Worm (Caenorhabditis elegans) whole organism, L2 larva: ENCODE results near the gene mop-25.1.

ENCODE experiments used
- blmp-1 ChIP-seq: sonication (generic microtip); optimal IDR thresholded peaks from 2 replicates; lab custom pipeline; 2017; ENCODE audit warnings: missing genetic modification characterization, mild to moderate bottlenecking, missing compliant biosample characterization, antibody characterized with exemption, moderate library complexity; ENCODE audit not compliant: insufficient read depth
- fos-1 ChIP-seq: fragments of 150-350 bp; optimal IDR thresholded peaks from 2 replicates; lab custom pipeline; 2014; ENCODE audit warnings: missing biosample characterization, missing genetic modification characterization
- nhr-77 ChIP-seq: fragments of 150-350 bp; optimal IDR thresholded peaks from 2 replicates; lab custom pipeline; 2014; ENCODE audit warnings: missing biosample characterization, missing genetic modification characterization

DNA sequence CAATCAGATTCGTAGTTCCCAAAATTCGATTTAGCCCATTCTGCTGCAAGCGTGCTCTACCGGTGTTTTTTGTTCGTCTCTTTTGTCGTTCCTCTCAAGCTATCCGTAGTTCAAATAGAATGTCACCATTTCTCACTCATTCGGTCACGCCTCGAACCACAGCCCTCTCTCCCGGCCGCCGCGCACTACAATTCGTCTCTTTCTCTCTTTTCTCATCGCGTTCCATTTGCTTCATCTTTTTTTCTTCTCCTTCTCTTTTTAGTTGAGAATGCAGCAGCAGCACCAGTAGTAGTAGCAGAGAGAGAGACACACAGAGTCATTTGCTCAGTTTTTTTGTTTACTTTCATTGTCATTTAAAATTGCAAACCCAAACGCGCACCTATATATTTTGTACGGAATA lies 4.1 kb downstream of the mop-25.1 start, which contains the start of gene hrg-1:
- TF ChIP-seq blmp-1 (tag; lab: Kevin White, UChicago) (peak; percentile 21), fos-1 (tag; lab: Kevin White, UChicago) (peak; percentile 80), nhr-77 (no peak)
